Fruit fly (Drosophila melanogaster): ENCODE data around the gene Adh.

Gene Adh

dm6 chr2L:14664361-14664760, 49.0 kb downstream of the Adh start:
- no peak for TF ChIP-seq toe (GFP tag; optimal IDR thresholded peaks at IDR 0.05)
- TF ChIP-seq tj (GFP tag; optimal IDR thresholded peaks at IDR 0.05), result peak; percentile 99

DNA sequence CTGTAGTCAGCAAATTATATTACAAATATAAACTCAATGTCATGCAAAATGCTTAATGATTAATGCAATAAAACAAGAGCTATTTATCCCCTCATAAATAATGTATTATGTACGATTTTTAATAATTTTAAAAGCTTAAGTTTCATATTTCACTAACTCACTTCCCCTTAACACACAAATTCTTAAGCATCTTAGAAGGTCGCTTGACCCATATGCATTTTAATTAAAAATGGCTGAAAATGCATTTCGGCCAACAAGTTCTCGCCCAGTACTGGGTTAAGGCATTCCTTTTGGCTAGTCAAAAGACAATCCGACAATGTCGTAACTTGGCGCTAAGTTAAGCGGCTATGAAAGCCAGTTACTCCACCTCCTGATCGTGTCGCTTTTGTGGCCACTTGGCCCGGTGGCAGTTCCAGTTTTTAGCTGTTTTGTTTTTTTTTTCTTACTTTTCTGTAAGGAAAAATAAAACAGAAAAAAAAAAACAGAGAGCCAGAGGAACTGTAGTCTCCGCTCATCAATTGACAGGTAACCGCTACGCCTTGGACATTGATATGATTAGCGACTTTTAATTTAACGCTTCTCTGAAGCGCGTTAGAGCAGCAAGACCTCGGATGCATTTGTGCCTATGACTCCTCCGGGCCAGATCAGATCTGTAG, 49.7 kb downstream of the Adh start:
- no peak for TF ChIP-seq CG5204 (GFP tag; optimal IDR thresholded peaks at IDR 0.05)
- TF ChIP-seq tj (GFP tag; optimal IDR thresholded peaks at IDR 0.05), result no peak
- TF ChIP-seq kay (GFP tag; ENCODE audit: borderline replicate concordance), result no peak
- TF ChIP-seq ovo (GFP tag; optimal IDR thresholded peaks at IDR 0.05), result no peak
- TF ChIP-seq Crg-1 (GFP tag; optimal IDR thresholded peaks at IDR 0.05), result no peak
- TF ChIP-seq CG7045 (GFP tag; optimal IDR thresholded peaks at IDR 0.05), result no peak
- no peak for TF ChIP-seq cnc (optimal IDR thresholded peaks at IDR 0.05)
- TF ChIP-seq pad (GFP tag; optimal IDR thresholded peaks at IDR 0.05), result no peak
- TF ChIP-seq Hr96 (GFP tag; optimal IDR thresholded peaks at IDR 0.05), result no peak
- TF ChIP-seq CG1620 (GFP tag; optimal IDR thresholded peaks at IDR 0.05), result no peak
- TF ChIP-seq CG14711 (tag; optimal IDR thresholded peaks at IDR 0.05), result no peak
- no peak for TF ChIP-seq CG7101 (tag; optimal IDR thresholded peaks at IDR 0.05)
- TF ChIP-seq CG11617 (GFP tag; optimal IDR thresholded peaks at IDR 0.05), result no peak
- no peak for TF ChIP-seq bab1 (GFP tag; optimal IDR thresholded peaks at IDR 0.05)
- no peak for TF ChIP-seq toe (GFP tag; optimal IDR thresholded peaks at IDR 0.05)
- TF ChIP-seq CG33017 (tag; optimal IDR thresholded peaks at IDR 0.05), result no peak
- TF ChIP-seq Mnt (GFP tag; optimal IDR thresholded peaks at IDR 0.05), result no peak
- TF ChIP-seq cic (GFP tag; optimal IDR thresholded peaks at IDR 0.05), result no peak

dm6 chr2L:14668212-14668799, 53.0 kb downstream of the Adh start:
- no peak for TF ChIP-seq tj (GFP tag; optimal IDR thresholded peaks at IDR 0.05)
- no peak for TF ChIP-seq CG12768 (GFP tag; optimal IDR thresholded peaks at IDR 0.05)
- no peak for TF ChIP-seq CG7101 (tag; optimal IDR thresholded peaks at IDR 0.05)
- no peak for TF ChIP-seq cic (GFP tag; optimal IDR thresholded peaks at IDR 0.05)
- TF ChIP-seq bab1 (GFP tag; optimal IDR thresholded peaks at IDR 0.05), result no peak
- TF ChIP-seq cnc (optimal IDR thresholded peaks at IDR 0.05), result no peak
- no peak for TF ChIP-seq CG5204 (GFP tag; optimal IDR thresholded peaks at IDR 0.05)
- no peak for TF ChIP-seq CG1620 (GFP tag; optimal IDR thresholded peaks at IDR 0.05)
- no peak for TF ChIP-seq CG33017 (tag; optimal IDR thresholded peaks at IDR 0.05)
- TF ChIP-seq CG14711 (tag; optimal IDR thresholded peaks at IDR 0.05), result no peak
- no peak for TF ChIP-seq Clk (GFP tag; optimal IDR thresholded peaks at IDR 0.05)
